Worm (Caenorhabditis elegans) whole organism, L2 larva: ENCODE data around the gene cal-2.

Experiments used
- blmp-1 ChIP-seq: sonication (generic microtip); optimal IDR thresholded peaks from 2 replicates; lab custom pipeline; 2017; ENCODE audit warnings: missing genetic modification characterization, mild to moderate bottlenecking, missing compliant biosample characterization, antibody characterized with exemption, moderate library complexity; ENCODE audit not compliant: insufficient read depth
- lin-13 ChIP-seq: fragments of 150-350 bp; optimal IDR thresholded peaks from 2 replicates; lab custom pipeline; 2014; ENCODE audit warnings: missing biosample characterization, missing genetic modification reagents, missing genetic modification characterization
- lin-39 ChIP-seq: fragments of 150-350 bp; optimal IDR thresholded peaks from 2 replicates; lab custom pipeline; 2014; ENCODE audit warnings: missing biosample characterization, missing genetic modification reagents, missing genetic modification characterization
- mab-5 ChIP-seq: fragments of 150-350 bp; optimal IDR thresholded peaks from 2 replicates; lab custom pipeline; 2014; ENCODE audit warnings: missing biosample characterization, missing genetic modification characterization
- nhr-25 ChIP-seq: fragments of 150-350 bp; sonication (generic microtip); optimal IDR thresholded peaks from 3 replicates; lab custom pipeline; 2014; ENCODE audit warnings: missing biosample characterization, missing genetic modification characterization
- sem-4 ChIP-seq: fragments of 150-350 bp; optimal IDR thresholded peaks from 2 replicates; lab custom pipeline; 2014; ENCODE audit warnings: missing biosample characterization, missing genetic modification reagents, missing genetic modification characterization
- skn-1 ChIP-seq: sonication (generic microtip); optimal IDR thresholded peaks from 2 replicates; lab custom pipeline; 2017; ENCODE audit warnings: missing biosample characterization, missing genetic modification characterization
- unc-55 ChIP-seq: fragments of 150-350 bp; sonication (generic microtip); optimal IDR thresholded peaks from 3 replicates; lab custom pipeline; 2014; ENCODE audit warnings: missing biosample characterization, missing genetic modification reagents, missing genetic modification characterization
- ztf-11 ChIP-seq: sonication (generic microtip); optimal IDR thresholded peaks from 2 replicates; lab custom pipeline; 2017; ENCODE audit warnings: missing biosample characterization, missing genetic modification characterization

ce11 chrII:9007741-9008140, 47.2 kb downstream of the cal-2 start:
- TF ChIP-seq blmp-1 (tag; lab: Kevin White, UChicago): no peak
- TF ChIP-seq sem-4 (tag; lab: Kevin White, UChicago): no peak
- no peak for TF ChIP-seq nhr-25
- TF ChIP-seq skn-1: no peak
- TF ChIP-seq ztf-11 (tag; lab: Kevin White, UChicago): no peak
- no peak for TF ChIP-seq unc-55 (GFP tag; lab: Kevin White, UChicago)
- no peak for TF ChIP-seq lin-39 (tag; lab: Kevin White, UChicago)
- no peak for TF ChIP-seq mab-5 (tag; lab: Kevin White, UChicago)
- TF ChIP-seq lin-13 (GFP tag; lab: Kevin White, UChicago): no peak
